Worm (Caenorhabditis elegans) whole organism, L4 larva: ENCODE data around the gene B0302.2.

ENCODE experiments used
- F44E2.7 ChIP-seq: fragments of 200-800 bp; sonication (Bioruptor generic); IDR thresholded peaks from 2 replicates; pipeline ENCODE4 v2.1.2; 2022; ENCODE audit warnings: missing genetic modification characterization, missing compliant biosample characterization
- F49E8.2 ChIP-seq: sonication (generic microtip); optimal IDR thresholded peaks from 2 replicates; lab custom pipeline; 2016; ENCODE audit warnings: missing compliant biosample characterization, mild to moderate bottlenecking, missing genetic modification characterization, borderline replicate concordance
- T26A8.4 ChIP-seq: fragments of 200-800 bp; sonication (Bioruptor generic); IDR thresholded peaks from 2 replicates; pipeline ENCODE4 v1.3.6; 2022; ENCODE audit warnings: missing genetic modification characterization, missing compliant biosample characterization
- Y105C5A.15 ChIP-seq: fragments of 200-800 bp; sonication (Bioruptor generic); IDR thresholded peaks from 2 replicates; pipeline ENCODE4 v1.3.6; 2022; ENCODE audit warnings: missing genetic modification characterization, missing compliant biosample characterization
- ZK546.5 ChIP-seq, 2 experiments: sonication (generic microtip); optimal IDR thresholded peaks; 2 replicates each; lab custom pipeline; 2017; ENCODE audit warnings: missing biosample characterization in 2 of 2, missing genetic modification characterization in 2 of 2
- attf-4 ChIP-seq: sonication (generic microtip); optimal IDR thresholded peaks from 3 replicates; lab custom pipeline; 2017; ENCODE audit warnings: missing biosample characterization, missing genetic modification characterization
- ceh-28 ChIP-seq: fragments of 150-350 bp; optimal IDR thresholded peaks from 2 replicates; lab custom pipeline; 2014; ENCODE audit warnings: missing biosample characterization, missing genetic modification reagents, missing genetic modification characterization
- ceh-32 ChIP-seq: sonication (generic microtip); optimal IDR thresholded peaks from 2 replicates; lab custom pipeline; 2016; ENCODE audit warnings: mild to moderate bottlenecking, missing genetic modification characterization, missing compliant biosample characterization; ENCODE audit not compliant: poor library complexity
- ceh-62 ChIP-seq: sonication (generic microtip); optimal IDR thresholded peaks from 2 replicates; lab custom pipeline; 2017; ENCODE audit warnings: missing biosample characterization, missing genetic modification characterization
- ceh-82 ChIP-seq: sonication (generic microtip); optimal IDR thresholded peaks from 2 replicates; lab custom pipeline; 2017; ENCODE audit warnings: missing biosample characterization, missing genetic modification characterization
- cey-2 ChIP-seq: sonication (generic microtip); optimal IDR thresholded peaks from 3 replicates; lab custom pipeline; 2017; ENCODE audit warnings: missing genetic modification characterization, mild to moderate bottlenecking, missing compliant biosample characterization, antibody characterized with exemption, borderline replicate concordance; ENCODE audit not compliant: insufficient read depth
- daf-12 ChIP-seq: fragments of 150-350 bp; optimal IDR thresholded peaks from 2 replicates; lab custom pipeline; 2014; ENCODE audit warnings: missing biosample characterization, missing genetic modification reagents, missing genetic modification characterization
- daf-16 ChIP-seq, 3 experiments: sonication (generic microtip); optimal IDR thresholded peaks; 2 replicates each; lab custom pipeline; 2016 to 2017; ENCODE audit warnings: missing genetic modification characterization in 3 of 3, missing genetic modification reagents in 3 of 3, mild to moderate bottlenecking in 2 of 3, missing compliant biosample characterization in 2 of 3, missing biosample characterization in 1 of 3, moderate library complexity in 1 of 3
- daf-19 ChIP-seq: fragments of 200-800 bp; sonication (Bioruptor generic); conservative IDR thresholded peaks from 2 replicates; pipeline ENCODE4 v1.3.6; 2022; ENCODE audit warnings: missing genetic modification characterization, missing compliant biosample characterization
- daf-8 ChIP-seq: fragments of 200-800 bp; sonication (Bioruptor generic); IDR thresholded peaks from 2 replicates; pipeline ENCODE4 v1.3.6; 2022; ENCODE audit warnings: missing genetic modification characterization, missing compliant biosample characterization
- dmd-9 ChIP-seq: fragments of 200-800 bp; sonication (Bioruptor generic); IDR thresholded peaks from 2 replicates; pipeline ENCODE4 v1.3.6; 2022; ENCODE audit warnings: missing genetic modification reagents, missing genetic modification characterization, missing compliant biosample characterization
- dve-1 ChIP-seq: sonication (generic microtip); optimal IDR thresholded peaks from 2 replicates; lab custom pipeline; 2017; ENCODE audit warnings: antibody characterized with exemption, mild to moderate bottlenecking, missing genetic modification characterization, missing compliant biosample characterization; ENCODE audit not compliant: insufficient read depth
- egl-27 ChIP-seq: sonication (generic microtip); optimal IDR thresholded peaks from 3 replicates; lab custom pipeline; 2017; ENCODE audit warnings: missing biosample characterization, missing genetic modification reagents, missing genetic modification characterization
- egl-43 ChIP-seq: fragments of 200-800 bp; sonication (Bioruptor generic); IDR thresholded peaks from 2 replicates; pipeline ENCODE4 v1.3.6; 2022; ENCODE audit warnings: missing genetic modification reagents, missing genetic modification characterization, missing compliant biosample characterization
- fos-1 ChIP-seq: fragments of 150-350 bp; optimal IDR thresholded peaks from 2 replicates; lab custom pipeline; 2014; ENCODE audit warnings: missing biosample characterization, missing genetic modification characterization
- hlh-11 ChIP-seq: fragments of 200-800 bp; sonication (Bioruptor generic); optimal IDR thresholded peaks from 2 replicates; lab custom pipeline; 2018; ENCODE audit warnings: mild to moderate bottlenecking, missing genetic modification characterization, missing compliant biosample characterization
- hlh-30 ChIP-seq: sonication (generic microtip); optimal IDR thresholded peaks from 2 replicates; lab custom pipeline; 2017; ENCODE audit warnings: antibody characterized with exemption, mild to moderate bottlenecking, missing genetic modification characterization, missing compliant biosample characterization; ENCODE audit not compliant: insufficient read depth
- hmg-1.1 ChIP-seq: fragments of 200-800 bp; sonication (Bioruptor generic); IDR thresholded peaks from 2 replicates; pipeline ENCODE4 v1.3.6; 2022; ENCODE audit warnings: missing genetic modification reagents, missing genetic modification characterization, missing compliant biosample characterization
- lim-7 ChIP-seq: fragments of 200-800 bp; sonication (Bioruptor generic); IDR thresholded peaks from 2 replicates; pipeline ENCODE4 v1.3.6; 2022; ENCODE audit warnings: missing genetic modification characterization, missing compliant biosample characterization
- lin-1 ChIP-seq: fragments of 200-800 bp; sonication (Bioruptor generic); IDR thresholded peaks from 2 replicates; pipeline ENCODE4 v1.3.6; 2022; ENCODE audit warnings: missing genetic modification reagents, missing genetic modification characterization, missing compliant biosample characterization
- lin-38 ChIP-seq: fragments of 200-800 bp; sonication (Bioruptor generic); IDR thresholded peaks from 2 replicates; pipeline ENCODE4 v1.3.6; 2022; ENCODE audit warnings: missing genetic modification reagents, missing genetic modification characterization, missing compliant biosample characterization
- lir-3 ChIP-seq: sonication (generic microtip); optimal IDR thresholded peaks from 2 replicates; lab custom pipeline; 2016; ENCODE audit warnings: mild to moderate bottlenecking, missing genetic modification characterization, missing compliant biosample characterization
- madf-5 ChIP-seq, 2 experiments: fragments of 200-800 bp; sonication (Bioruptor generic); IDR thresholded peaks; 2 replicates each; pipeline ENCODE4 v1.3.6; 2022; ENCODE audit warnings: missing compliant biosample characterization in 2 of 2, missing genetic modification characterization in 2 of 2
- mdt-29 ChIP-seq: fragments of 200-800 bp; sonication (Bioruptor generic); IDR thresholded peaks from 2 replicates; pipeline ENCODE4 v1.3.6; 2022; ENCODE audit warnings: missing genetic modification reagents, missing genetic modification characterization, missing compliant biosample characterization
- mep-1 ChIP-seq: fragments of 150-350 bp; sonication (generic microtip); optimal IDR thresholded peaks from 3 replicates; lab custom pipeline; 2014; ENCODE audit warnings: missing biosample characterization, missing genetic modification characterization
- mxl-2 ChIP-seq: fragments of 200-800 bp; sonication (Bioruptor generic); conservative IDR thresholded peaks from 2 replicates; pipeline ENCODE4 v1.3.6; 2022; ENCODE audit warnings: missing genetic modification reagents, missing genetic modification characterization, missing compliant biosample characterization
- nhr-11 ChIP-seq: fragments of 150-350 bp; optimal IDR thresholded peaks from 2 replicates; lab custom pipeline; 2014; ENCODE audit warnings: missing biosample characterization, missing genetic modification characterization
- nhr-28 ChIP-seq: fragments of 150-350 bp; optimal IDR thresholded peaks from 2 replicates; lab custom pipeline; 2014; ENCODE audit warnings: missing biosample characterization, missing genetic modification characterization
- nhr-42 ChIP-seq: fragments of 200-800 bp; sonication (Bioruptor generic); IDR thresholded peaks from 2 replicates; pipeline ENCODE4 v1.3.6; 2022; ENCODE audit warnings: missing genetic modification characterization, missing compliant biosample characterization
- nhr-76 ChIP-seq: fragments of 150-350 bp; optimal IDR thresholded peaks from 2 replicates; lab custom pipeline; 2014; ENCODE audit warnings: missing biosample characterization, missing genetic modification characterization
- nhr-77 ChIP-seq: fragments of 150-350 bp; optimal IDR thresholded peaks from 2 replicates; lab custom pipeline; 2014; ENCODE audit warnings: missing biosample characterization, missing genetic modification characterization
- saeg-2 ChIP-seq: fragments of 200-800 bp; sonication (Bioruptor generic); IDR thresholded peaks from 2 replicates; pipeline ENCODE4 v1.3.6; 2022; ENCODE audit warnings: missing genetic modification reagents, missing genetic modification characterization, missing compliant biosample characterization
- set-16 ChIP-seq: fragments of 200-800 bp; sonication (Bioruptor generic); IDR thresholded peaks from 2 replicates; pipeline ENCODE4 v1.3.6; 2022; ENCODE audit warnings: missing genetic modification reagents, missing genetic modification characterization, missing compliant biosample characterization
- snpc-4 ChIP-seq: fragments of 150-350 bp; optimal IDR thresholded peaks from 2 replicates; lab custom pipeline; 2014; ENCODE audit warnings: missing biosample characterization, missing genetic modification characterization
- spr-1 ChIP-seq: sonication (generic microtip); optimal IDR thresholded peaks from 2 replicates; lab custom pipeline; 2016; ENCODE audit warnings: mild to moderate bottlenecking, missing genetic modification characterization, missing compliant biosample characterization
- tag-97 ChIP-seq: fragments of 200-800 bp; sonication (Bioruptor generic); IDR thresholded peaks from 2 replicates; pipeline ENCODE4 v1.3.6; 2022; ENCODE audit warnings: missing genetic modification characterization, missing compliant biosample characterization
- tra-1 ChIP-seq: fragments of 200-800 bp; sonication (Bioruptor generic); IDR thresholded peaks from 2 replicates; pipeline ENCODE4 v1.3.6; 2022; ENCODE audit warnings: missing genetic modification reagents, missing genetic modification characterization, missing compliant biosample characterization
- unc-130 ChIP-seq: sonication (generic microtip); optimal IDR thresholded peaks from 2 replicates; lab custom pipeline; 2016; ENCODE audit warnings: missing genetic modification reagents, missing genetic modification characterization, missing compliant biosample characterization
- unc-39 ChIP-seq: sonication (generic microtip); optimal IDR thresholded peaks from 2 replicates; lab custom pipeline; 2017; ENCODE audit warnings: missing biosample characterization, missing genetic modification characterization
- unc-62 ChIP-seq, 3 experiments: fragments of 150-350 bp in 1 of 3; sonication (generic microtip); optimal IDR thresholded peaks in 2 of 3; peaks in 1 of 3; 1 replicate in 1 of 3; 2 replicates in 2 of 3; lab custom pipeline; 2014 to 2017; ENCODE audit warnings: missing biosample characterization in 3 of 3, missing genetic modification characterization in 3 of 3, missing genetic modification reagents in 3 of 3, missing genotype in 1 of 3
- zfp-2 ChIP-seq: sonication (generic microtip); optimal IDR thresholded peaks from 2 replicates; lab custom pipeline; 2016; ENCODE audit warnings: mild to moderate bottlenecking, missing genetic modification characterization, missing compliant biosample characterization
- zip-2 ChIP-seq: fragments of 150-350 bp; optimal IDR thresholded peaks from 2 replicates; lab custom pipeline; 2014; ENCODE audit warnings: missing biosample characterization, missing genetic modification characterization

B0302.2 gene

ce11 chrX:17139204-17139780 is 39.0 kb upstream of the B0302.2 start (continued):
- no peak for TF ChIP-seq lir-3 (tag; lab: Kevin White, UChicago)
- no peak for TF ChIP-seq unc-62 (GFP tag; optimal IDR thresholded peaks at IDR 0.05 in 1 of 2; lab: Kevin White, UChicago)
- no peak for TF ChIP-seq unc-62 (tag; optimal IDR thresholded peaks at IDR 0.05; lab: Kevin White, UChicago)
- no peak for TF ChIP-seq ceh-82 (tag; lab: Kevin White, UChicago)
- no peak for TF ChIP-seq mxl-2 (GFP tag; lab: Robert Waterston, UW)
- TF ChIP-seq daf-8: no peak
- no peak for TF ChIP-seq nhr-11 (tag; lab: Kevin White, UChicago)
- no peak for TF ChIP-seq cey-2 (tag; lab: Kevin White, UChicago)
- TF ChIP-seq dmd-9 (GFP tag; lab: Robert Waterston, UW): no peak
- no peak for TF ChIP-seq attf-4 (tag; lab: Kevin White, UChicago)
- TF ChIP-seq egl-43 (GFP tag; lab: Robert Waterston, UW): no peak
- no peak for TF ChIP-seq tag-97
- no peak for TF ChIP-seq saeg-2 (GFP tag; lab: Robert Waterston, UW)
- no peak for TF ChIP-seq nhr-77 (tag; lab: Kevin White, UChicago)
- TF ChIP-seq egl-27 (tag; lab: Kevin White, UChicago): no peak

- TF ChIP-seq snpc-4 (tag; lab: Kevin White, UChicago) (no peak), madf-5 (GFP tag; IDR thresholded peaks at IDR 0.05; lab: Robert Waterston, UW) (no peak), unc-39 (tag; lab: Kevin White, UChicago) (no peak), spr-1 (tag; lab: Kevin White, UChicago) (no peak), ceh-28 (tag; lab: Kevin White, UChicago) (no peak), hlh-30 (tag; lab: Kevin White, UChicago) (peak; percentile 20), nhr-77 (tag; lab: Kevin White, UChicago) (no peak), hlh-11 (peak; percentile 21), nhr-42 (no peak), nhr-11 (tag; lab: Kevin White, UChicago) (no peak), daf-16 (GFP tag; optimal IDR thresholded peaks at IDR 0.05; lab: Kevin White, UChicago) (no peak), daf-16 (tag; optimal IDR thresholded peaks at IDR 0.05; lab: Kevin White, UChicago) (peak; percentile 98), lim-7 (no peak), daf-19 (GFP tag; lab: Robert Waterston, UW) (no peak), F44E2.7 (GFP tag; lab: Robert Waterston, UW) (no peak), zfp-2 (no peak), fos-1 (no peak), daf-12 (tag; lab: Kevin White, UChicago) (no peak), dve-1 (tag; lab: Kevin White, UChicago) (peak; percentile 28), ZK546.5 (tag; optimal IDR thresholded peaks at IDR 0.05; lab: Kevin White, UChicago) (no peak), mdt-29 (no peak), tag-97 (no peak), saeg-2 (GFP tag; lab: Robert Waterston, UW) (no peak), nhr-76 (tag; lab: Kevin White, UChicago) (no peak), F49E8.2 (tag; lab: Kevin White, UChicago) (no peak), Y105C5A.15 (GFP tag; lab: Robert Waterston, UW) (no peak), ceh-62 (tag; lab: Kevin White, UChicago) (no peak), cey-2 (tag; lab: Kevin White, UChicago) (no peak), tra-1 (GFP tag; lab: Robert Waterston, UW) (no peak), unc-130 (GFP tag; lab: Kevin White, UChicago) (no peak), ceh-82 (tag; lab: Kevin White, UChicago) (no peak), hmg-1.1 (no peak), ceh-32 (no peak), mep-1 (tag; lab: Kevin White, UChicago) (peak; percentile 2), zip-2 (no peak), attf-4 (tag; lab: Kevin White, UChicago) (no peak), nhr-28 (tag; lab: Kevin White, UChicago) (peak; percentile 58), lin-1 (no peak), lin-38 (GFP tag; lab: Robert Waterston, UW) (no peak), T26A8.4 (GFP tag; lab: Robert Waterston, UW) (no peak), egl-27 (tag; lab: Kevin White, UChicago) (no peak), daf-8 (no peak), set-16 (GFP tag; lab: Robert Waterston, UW) (no peak)
Observed at ce11 chrX:17140447-17140846, 37.9 kb upstream of the B0302.2 start.
